Worm (Caenorhabditis elegans) whole organism, L2 larva: ENCODE measurements around the gene T05A10.6.
A peak's percentile ranks its signal among the peaks of the same experiment; 100 is the strongest.

ENCODE experiments used
- C34F6.9 ChIP-seq: fragments of 150-350 bp; optimal IDR thresholded peaks from 2 replicates; lab custom pipeline; 2014; ENCODE audit warnings: missing biosample characterization, missing genetic modification characterization
- F13H6.1 ChIP-seq: sonication (generic microtip); optimal IDR thresholded peaks from 2 replicates; lab custom pipeline; 2016; ENCODE audit warnings: missing genetic modification characterization, missing compliant biosample characterization
- R02D3.7 ChIP-seq: fragments of 150-350 bp; optimal IDR thresholded peaks from 2 replicates; lab custom pipeline; 2014; ENCODE audit warnings: missing biosample characterization, missing genetic modification characterization
- Y55F3AM.14 ChIP-seq: fragments of 200-800 bp; sonication (Bioruptor generic); optimal IDR thresholded peaks from 2 replicates; lab custom pipeline; 2018; ENCODE audit warnings: mild to moderate bottlenecking, missing genetic modification characterization, missing compliant biosample characterization
- ZK546.5 ChIP-seq: sonication (generic microtip); optimal IDR thresholded peaks from 2 replicates; lab custom pipeline; 2017; ENCODE audit warnings: missing biosample characterization, missing genetic modification characterization
- alr-1 ChIP-seq: fragments of 150-350 bp; optimal IDR thresholded peaks from 2 replicates; lab custom pipeline; 2014; ENCODE audit warnings: missing biosample characterization, missing genetic modification characterization
- aly-2 ChIP-seq: fragments of 150-350 bp; optimal IDR thresholded peaks from 2 replicates; lab custom pipeline; 2014; ENCODE audit warnings: missing biosample characterization, missing genetic modification characterization
- ama-1 ChIP-seq: fragments of 150-350 bp; optimal IDR thresholded peaks from 2 replicates; lab custom pipeline; 2018; ENCODE audit warnings: inconsistent platforms
- blmp-1 ChIP-seq: sonication (generic microtip); optimal IDR thresholded peaks from 2 replicates; lab custom pipeline; 2017; ENCODE audit warnings: missing genetic modification characterization, mild to moderate bottlenecking, missing compliant biosample characterization, antibody characterized with exemption, moderate library complexity; ENCODE audit not compliant: insufficient read depth
- ceh-16 ChIP-seq: fragments of 150-350 bp; optimal IDR thresholded peaks from 2 replicates; lab custom pipeline; 2014; ENCODE audit warnings: missing biosample characterization, missing genetic modification characterization
- ceh-82 ChIP-seq: fragments of 150-350 bp; optimal IDR thresholded peaks from 2 replicates; lab custom pipeline; 2014; ENCODE audit warnings: missing biosample characterization, missing genetic modification characterization
- crh-2 ChIP-seq: sonication (generic microtip); optimal IDR thresholded peaks from 2 replicates; lab custom pipeline; 2017; ENCODE audit warnings: missing biosample characterization, missing genetic modification characterization
- dmd-4 ChIP-seq: sonication (generic microtip); optimal IDR thresholded peaks from 2 replicates; lab custom pipeline; 2017; ENCODE audit warnings: missing biosample characterization, missing genetic modification characterization
- egl-27 ChIP-seq: sonication (generic microtip); optimal IDR thresholded peaks from 3 replicates; lab custom pipeline; 2017; ENCODE audit warnings: missing biosample characterization, missing genetic modification reagents, missing genetic modification characterization
- elt-1 ChIP-seq: fragments of 150-350 bp; optimal IDR thresholded peaks from 2 replicates; lab custom pipeline; 2014; ENCODE audit warnings: missing biosample characterization, missing genetic modification characterization
- elt-3 ChIP-seq: sonication (generic microtip); optimal IDR thresholded peaks from 2 replicates; lab custom pipeline; 2017; ENCODE audit warnings: missing biosample characterization, missing genetic modification characterization
- fos-1 ChIP-seq: fragments of 150-350 bp; optimal IDR thresholded peaks from 2 replicates; lab custom pipeline; 2014; ENCODE audit warnings: missing biosample characterization, missing genetic modification characterization
- gmeb-1 ChIP-seq: fragments of 150-350 bp; optimal IDR thresholded peaks from 2 replicates; lab custom pipeline; 2014; ENCODE audit warnings: missing biosample characterization, missing genetic modification characterization
- lin-11 ChIP-seq: fragments of 150-350 bp; sonication (generic microtip); optimal IDR thresholded peaks from 2 replicates; lab custom pipeline; 2014; ENCODE audit warnings: missing biosample characterization, missing genetic modification characterization, inconsistent platforms, mixed read lengths
- lin-13 ChIP-seq: fragments of 150-350 bp; optimal IDR thresholded peaks from 2 replicates; lab custom pipeline; 2014; ENCODE audit warnings: missing biosample characterization, missing genetic modification reagents, missing genetic modification characterization
- lin-39 ChIP-seq: fragments of 150-350 bp; optimal IDR thresholded peaks from 2 replicates; lab custom pipeline; 2014; ENCODE audit warnings: missing biosample characterization, missing genetic modification reagents, missing genetic modification characterization
- lsy-2 ChIP-seq, 2 experiments: fragments of 150-350 bp in 1 of 2; sonication (generic microtip) in 1 of 2; optimal IDR thresholded peaks; 2 replicates each; lab custom pipeline; 2014 to 2017; ENCODE audit warnings: missing biosample characterization in 2 of 2, missing genetic modification characterization in 2 of 2
- mab-5 ChIP-seq: fragments of 150-350 bp; optimal IDR thresholded peaks from 2 replicates; lab custom pipeline; 2014; ENCODE audit warnings: missing biosample characterization, missing genetic modification characterization
- mbf-1 ChIP-seq: sonication (generic microtip); optimal IDR thresholded peaks from 2 replicates; lab custom pipeline; 2017; ENCODE audit warnings: missing biosample characterization, missing genetic modification characterization
- mdl-1 ChIP-seq, 2 experiments: fragments of 150-350 bp in 1 of 2; sonication (generic microtip) in 1 of 2; optimal IDR thresholded peaks; 2 replicates each; lab custom pipeline; 2017; ENCODE audit warnings: missing biosample characterization in 2 of 2, missing genetic modification characterization in 2 of 2
- nhr-10 ChIP-seq: sonication (generic microtip); optimal IDR thresholded peaks from 2 replicates; lab custom pipeline; 2017; ENCODE audit warnings: missing biosample characterization, missing genetic modification characterization
- nhr-11 ChIP-seq: fragments of 150-350 bp; optimal IDR thresholded peaks from 2 replicates; lab custom pipeline; 2014; ENCODE audit warnings: missing biosample characterization, missing genetic modification characterization
- nhr-12 ChIP-seq: fragments of 150-350 bp; optimal IDR thresholded peaks from 2 replicates; lab custom pipeline; 2014; ENCODE audit warnings: missing biosample characterization, missing genetic modification characterization
- nhr-129 ChIP-seq: fragments of 150-350 bp; optimal IDR thresholded peaks from 2 replicates; lab custom pipeline; 2014; ENCODE audit warnings: missing biosample characterization, missing genetic modification characterization
- nhr-21 ChIP-seq: fragments of 150-350 bp; optimal IDR thresholded peaks from 2 replicates; lab custom pipeline; 2014; ENCODE audit warnings: missing biosample characterization, missing genetic modification characterization
- nhr-23 ChIP-seq: fragments of 150-350 bp; optimal IDR thresholded peaks from 2 replicates; lab custom pipeline; 2014; ENCODE audit warnings: missing biosample characterization, missing genetic modification reagents, missing genetic modification characterization
- nhr-237 ChIP-seq: fragments of 150-350 bp; optimal IDR thresholded peaks from 2 replicates; lab custom pipeline; 2014; ENCODE audit warnings: missing biosample characterization, missing genetic modification characterization
- nhr-25 ChIP-seq: fragments of 150-350 bp; sonication (generic microtip); optimal IDR thresholded peaks from 3 replicates; lab custom pipeline; 2014; ENCODE audit warnings: missing biosample characterization, missing genetic modification characterization
- nhr-6 ChIP-seq: fragments of 150-350 bp; optimal IDR thresholded peaks from 2 replicates; lab custom pipeline; 2014; ENCODE audit warnings: missing biosample characterization, missing genetic modification characterization
- nhr-77 ChIP-seq: fragments of 150-350 bp; optimal IDR thresholded peaks from 2 replicates; lab custom pipeline; 2014; ENCODE audit warnings: missing biosample characterization, missing genetic modification characterization
- peb-1 ChIP-seq: fragments of 150-350 bp; optimal IDR thresholded peaks from 2 replicates; lab custom pipeline; 2014; ENCODE audit warnings: missing biosample characterization, missing genetic modification characterization
- sem-4 ChIP-seq: fragments of 150-350 bp; optimal IDR thresholded peaks from 2 replicates; lab custom pipeline; 2014; ENCODE audit warnings: missing biosample characterization, missing genetic modification reagents, missing genetic modification characterization
- skn-1 ChIP-seq: sonication (generic microtip); optimal IDR thresholded peaks from 2 replicates; lab custom pipeline; 2017; ENCODE audit warnings: missing biosample characterization, missing genetic modification characterization
- sma-3 ChIP-seq: sonication (generic microtip); optimal IDR thresholded peaks from 2 replicates; lab custom pipeline; 2016; ENCODE audit warnings: missing genetic modification reagents, missing genetic modification characterization, missing compliant biosample characterization
- sma-9 ChIP-seq, 2 experiments: fragments of 150-350 bp in 1 of 2; sonication (generic microtip) in 1 of 2; optimal IDR thresholded peaks; 2 replicates each; lab custom pipeline; 2014 to 2016; ENCODE audit warnings: missing genetic modification characterization in 2 of 2, mild to moderate bottlenecking in 1 of 2, missing biosample characterization in 1 of 2, missing compliant biosample characterization in 1 of 2, missing genetic modification reagents in 1 of 2, moderate library complexity in 1 of 2
- snpc-4 ChIP-seq: fragments of 150-350 bp; optimal IDR thresholded peaks from 2 replicates; lab custom pipeline; 2014; ENCODE audit warnings: missing biosample characterization, missing genetic modification characterization
- unc-39 ChIP-seq: fragments of 150-350 bp; optimal IDR thresholded peaks from 2 replicates; lab custom pipeline; 2014; ENCODE audit warnings: missing biosample characterization, missing genetic modification characterization
- unc-55 ChIP-seq: fragments of 150-350 bp; sonication (generic microtip); optimal IDR thresholded peaks from 3 replicates; lab custom pipeline; 2014; ENCODE audit warnings: missing biosample characterization, missing genetic modification reagents, missing genetic modification characterization
- unc-62 ChIP-seq: fragments of 150-350 bp; optimal IDR thresholded peaks from 2 replicates; lab custom pipeline; 2014; ENCODE audit warnings: missing biosample characterization, missing genetic modification reagents, missing genetic modification characterization
- zag-1 ChIP-seq: fragments of 150-350 bp; optimal IDR thresholded peaks from 2 replicates; lab custom pipeline; 2014; ENCODE audit warnings: missing biosample characterization, missing genetic modification characterization
- ztf-1 ChIP-seq: fragments of 200-800 bp; sonication (Bioruptor generic); conservative IDR thresholded peaks from 2 replicates; pipeline ENCODE4 v1.3.6; 2022; ENCODE audit warnings: missing genetic modification characterization, missing compliant biosample characterization
- ztf-11 ChIP-seq: sonication (generic microtip); optimal IDR thresholded peaks from 2 replicates; lab custom pipeline; 2017; ENCODE audit warnings: missing biosample characterization, missing genetic modification characterization
- ztf-4 ChIP-seq: fragments of 150-350 bp; optimal IDR thresholded peaks from 2 replicates; lab custom pipeline; 2014; ENCODE audit warnings: missing biosample characterization, missing genetic modification characterization

The T05A10.6 gene

ce11 chrX:10766123-10766622, 28.4 kb downstream of the T05A10.6 start:
- TF ChIP-seq lin-13 (GFP tag; lab: Kevin White, UChicago) (peak; percentile 89), dmd-4 (no peak), lin-11 (tag; lab: Kevin White, UChicago) (peak; percentile 95), nhr-237 (peak; percentile 60), ama-1 (lab: Kevin White, UChicago) (peak; percentile 66), mdl-1 (tag; optimal IDR thresholded peaks at IDR 0.05; lab: Kevin White, UChicago) (peak; percentile 94 to 97), blmp-1 (tag; lab: Kevin White, UChicago) (peak; percentile 98), mbf-1 (no peak), nhr-129 (tag; lab: Kevin White, UChicago) (peak; percentile 97), egl-27 (tag; lab: Kevin White, UChicago) (peak; percentile 99), nhr-23 (tag; lab: Kevin White, UChicago) (no peak), gmeb-1 (tag; lab: Kevin White, UChicago) (peak; percentile 73), ztf-1 (GFP tag; lab: Robert Waterston, UW) (no peak), lin-39 (tag; lab: Kevin White, UChicago) (peak; percentile 85), alr-1 (no peak), ZK546.5 (peak; percentile 19), sem-4 (tag; lab: Kevin White, UChicago) (peak; percentile 95), zag-1 (peak; percentile 95), aly-2 (no peak), fos-1 (tag; lab: Kevin White, UChicago) (peak; percentile 99), nhr-12 (tag; lab: Kevin White, UChicago) (peak; percentile 44), nhr-10 (tag; lab: Kevin White, UChicago) (peak; percentile 83), ztf-4 (tag; lab: Kevin White, UChicago) (peak; percentile 90), nhr-11 (tag; lab: Kevin White, UChicago) (no peak), ceh-16 (tag; lab: Kevin White, UChicago) (peak; percentile 89), nhr-6 (tag; lab: Kevin White, UChicago) (peak; percentile 98), lsy-2 (tag; optimal IDR thresholded peaks at IDR 0.05; lab: Kevin White, UChicago) (peak; percentile 62 to 94), F13H6.1 (tag; lab: Kevin White, UChicago) (peak; percentile 100), unc-55 (peak; percentile 93), ceh-82 (tag; lab: Kevin White, UChicago) (peak; percentile 29), skn-1 (tag; lab: Kevin White, UChicago) (no peak), C34F6.9 (tag; lab: Kevin White, UChicago) (peak; percentile 98), unc-39 (no peak), elt-3 (no peak), crh-2 (tag; lab: Kevin White, UChicago) (peak; percentile 97), mab-5 (tag; lab: Kevin White, UChicago) (peak; percentile 94), Y55F3AM.14 (GFP tag; lab: Kevin White, UChicago) (peak; percentile 89), sma-3 (GFP tag; lab: Kevin White, UChicago) (peak; percentile 98), nhr-25 (tag; lab: Kevin White, UChicago) (peak; percentile 95), elt-1 (tag; lab: Kevin White, UChicago) (peak; percentile 75), R02D3.7 (no peak), snpc-4 (tag; lab: Kevin White, UChicago) (peak; percentile 85), unc-62 (peak; percentile 94), sma-9 (GFP tag; optimal IDR thresholded peaks at IDR 0.05; lab: Kevin White, UChicago) (peak; percentile 100), sma-9 (tag; optimal IDR thresholded peaks at IDR 0.05; lab: Kevin White, UChicago) (no peak), nhr-21 (tag; lab: Kevin White, UChicago) (peak; percentile 97), ztf-11 (tag; lab: Kevin White, UChicago) (no peak), peb-1 (tag; lab: Kevin White, UChicago) (peak; percentile 73), nhr-77 (tag; lab: Kevin White, UChicago) (peak; percentile 69)
